Worm (Caenorhabditis elegans) whole organism, L4 larva: ENCODE measurements around the gene C33A12.4.

Source experiments
- D1046.2 ChIP-seq: fragments of 200-800 bp; sonication (Bioruptor generic); IDR thresholded peaks from 2 replicates; pipeline ENCODE4 v1.3.6; 2022; ENCODE audit warnings: missing genetic modification characterization, missing compliant biosample characterization
- F44E2.7 ChIP-seq: fragments of 200-800 bp; sonication (Bioruptor generic); IDR thresholded peaks from 2 replicates; pipeline ENCODE4 v2.1.2; 2022; ENCODE audit warnings: missing genetic modification characterization, missing compliant biosample characterization
- F49E8.2 ChIP-seq: sonication (generic microtip); optimal IDR thresholded peaks from 2 replicates; lab custom pipeline; 2016; ENCODE audit warnings: missing compliant biosample characterization, mild to moderate bottlenecking, missing genetic modification characterization, borderline replicate concordance
- R02D3.7 ChIP-seq: fragments of 150-350 bp; sonication (generic microtip); optimal IDR thresholded peaks from 3 replicates; lab custom pipeline; 2014; ENCODE audit warnings: missing biosample characterization, missing genetic modification characterization
- T20F7.1 ChIP-seq: fragments of 200-800 bp; sonication (Bioruptor generic); optimal IDR thresholded peaks from 2 replicates; lab custom pipeline; 2018; ENCODE audit warnings: mild to moderate bottlenecking, missing genetic modification characterization, missing compliant biosample characterization
- Y105C5A.15 ChIP-seq: fragments of 200-800 bp; sonication (Bioruptor generic); IDR thresholded peaks from 2 replicates; pipeline ENCODE4 v1.3.6; 2022; ENCODE audit warnings: missing genetic modification characterization, missing compliant biosample characterization
- Y75B8A.6 ChIP-seq: fragments of 200-800 bp; sonication (Bioruptor generic); IDR thresholded peaks from 2 replicates; pipeline ENCODE4 v1.3.6; 2022; ENCODE audit warnings: missing genetic modification reagents, missing genetic modification characterization, missing compliant biosample characterization
- ZK337.2 ChIP-seq: fragments of 200-800 bp; sonication (Bioruptor generic); IDR thresholded peaks from 2 replicates; pipeline ENCODE4 v1.3.6; 2022; ENCODE audit warnings: missing genetic modification reagents, missing genetic modification characterization, missing compliant biosample characterization
- ZK546.5 ChIP-seq, 2 experiments: sonication (generic microtip); optimal IDR thresholded peaks; 2 replicates each; lab custom pipeline; 2017; ENCODE audit warnings: missing biosample characterization in 2 of 2, missing genetic modification characterization in 2 of 2
- aha-1 ChIP-seq: fragments of 150-350 bp; peaks from one replicate; lab custom pipeline; 2014; ENCODE audit warnings: missing biosample characterization, missing genetic modification characterization
- aly-2 ChIP-seq: sonication (generic microtip); optimal IDR thresholded peaks from 2 replicates; lab custom pipeline; 2018; ENCODE audit warnings: missing biosample characterization, missing genetic modification characterization
- ama-1 ChIP-seq: fragments of 150-350 bp; optimal IDR thresholded peaks from 2 replicates; lab custom pipeline; 2014; ENCODE audit warnings: inconsistent platforms, mixed read lengths
- ceh-32 ChIP-seq: sonication (generic microtip); optimal IDR thresholded peaks from 2 replicates; lab custom pipeline; 2016; ENCODE audit warnings: mild to moderate bottlenecking, missing genetic modification characterization, missing compliant biosample characterization; ENCODE audit not compliant: poor library complexity
- ceh-82 ChIP-seq: sonication (generic microtip); optimal IDR thresholded peaks from 2 replicates; lab custom pipeline; 2017; ENCODE audit warnings: missing biosample characterization, missing genetic modification characterization
- cey-2 ChIP-seq: sonication (generic microtip); optimal IDR thresholded peaks from 3 replicates; lab custom pipeline; 2017; ENCODE audit warnings: missing genetic modification characterization, mild to moderate bottlenecking, missing compliant biosample characterization, antibody characterized with exemption, borderline replicate concordance; ENCODE audit not compliant: insufficient read depth
- ctbp-1 ChIP-seq: fragments of 200-800 bp; sonication (Bioruptor generic); IDR thresholded peaks from 2 replicates; pipeline ENCODE4 v1.3.6; 2022; ENCODE audit warnings: missing genetic modification reagents, missing genetic modification characterization, missing compliant biosample characterization
- daf-12 ChIP-seq: fragments of 150-350 bp; optimal IDR thresholded peaks from 2 replicates; lab custom pipeline; 2014; ENCODE audit warnings: missing biosample characterization, missing genetic modification reagents, missing genetic modification characterization
- daf-19 ChIP-seq: fragments of 200-800 bp; sonication (Bioruptor generic); conservative IDR thresholded peaks from 2 replicates; pipeline ENCODE4 v1.3.6; 2022; ENCODE audit warnings: missing genetic modification characterization, missing compliant biosample characterization
- dmd-8 ChIP-seq: fragments of 200-800 bp; sonication (Bioruptor generic); IDR thresholded peaks from 2 replicates; pipeline ENCODE4 v1.3.6; 2022; ENCODE audit warnings: missing genetic modification characterization, missing compliant biosample characterization
- dmd-9 ChIP-seq: fragments of 200-800 bp; sonication (Bioruptor generic); IDR thresholded peaks from 2 replicates; pipeline ENCODE4 v1.3.6; 2022; ENCODE audit warnings: missing genetic modification reagents, missing genetic modification characterization, missing compliant biosample characterization
- dpl-1 ChIP-seq: fragments of 150-350 bp; optimal IDR thresholded peaks from 2 replicates; lab custom pipeline; 2014; ENCODE audit warnings: missing biosample characterization, missing genetic modification reagents, missing genetic modification characterization
- fos-1 ChIP-seq: fragments of 150-350 bp; optimal IDR thresholded peaks from 2 replicates; lab custom pipeline; 2014; ENCODE audit warnings: missing biosample characterization, missing genetic modification characterization
- gei-8 ChIP-seq: fragments of 200-800 bp; sonication (Bioruptor generic); optimal IDR thresholded peaks from 2 replicates; lab custom pipeline; 2018; ENCODE audit warnings: mild to moderate bottlenecking, missing genetic modification characterization, missing compliant biosample characterization
- hif-1 ChIP-seq, 2 experiments: sonication (generic microtip); optimal IDR thresholded peaks; 2 replicates each; lab custom pipeline; 2016 to 2017; ENCODE audit warnings: missing compliant biosample characterization in 2 of 2, missing genetic modification characterization in 2 of 2, missing genetic modification reagents in 2 of 2, missing genotype in 2 of 2, mild to moderate bottlenecking in 1 of 2
- hlh-30 ChIP-seq: sonication (generic microtip); optimal IDR thresholded peaks from 2 replicates; lab custom pipeline; 2017; ENCODE audit warnings: antibody characterized with exemption, mild to moderate bottlenecking, missing genetic modification characterization, missing compliant biosample characterization; ENCODE audit not compliant: insufficient read depth
- lin-38 ChIP-seq: fragments of 200-800 bp; sonication (Bioruptor generic); IDR thresholded peaks from 2 replicates; pipeline ENCODE4 v1.3.6; 2022; ENCODE audit warnings: missing genetic modification reagents, missing genetic modification characterization, missing compliant biosample characterization
- lir-3 ChIP-seq: sonication (generic microtip); optimal IDR thresholded peaks from 2 replicates; lab custom pipeline; 2016; ENCODE audit warnings: mild to moderate bottlenecking, missing genetic modification characterization, missing compliant biosample characterization
- mxl-2 ChIP-seq: fragments of 200-800 bp; sonication (Bioruptor generic); conservative IDR thresholded peaks from 2 replicates; pipeline ENCODE4 v1.3.6; 2022; ENCODE audit warnings: missing genetic modification reagents, missing genetic modification characterization, missing compliant biosample characterization
- mxl-3 ChIP-seq: fragments of 200-800 bp; sonication (Bioruptor generic); optimal IDR thresholded peaks from 2 replicates; lab custom pipeline; 2018; ENCODE audit warnings: mild to moderate bottlenecking, missing genetic modification characterization, missing compliant biosample characterization
- nhr-102 ChIP-seq: sonication (generic microtip); optimal IDR thresholded peaks from 2 replicates; lab custom pipeline; 2016; ENCODE audit warnings: mild to moderate bottlenecking, missing genetic modification characterization, moderate library complexity, missing compliant biosample characterization
- nhr-11 ChIP-seq: fragments of 150-350 bp; optimal IDR thresholded peaks from 2 replicates; lab custom pipeline; 2014; ENCODE audit warnings: missing biosample characterization, missing genetic modification characterization
- nhr-237 ChIP-seq: sonication (generic microtip); optimal IDR thresholded peaks from 2 replicates; lab custom pipeline; 2017; ENCODE audit warnings: missing biosample characterization, missing genetic modification characterization
- nhr-25 ChIP-seq: sonication (generic microtip); optimal IDR thresholded peaks from 2 replicates; lab custom pipeline; 2017; ENCODE audit warnings: missing genetic modification characterization, mild to moderate bottlenecking, missing compliant biosample characterization, antibody characterized with exemption, moderate library complexity, borderline replicate concordance; ENCODE audit not compliant: insufficient read depth
- nhr-42 ChIP-seq: fragments of 200-800 bp; sonication (Bioruptor generic); IDR thresholded peaks from 2 replicates; pipeline ENCODE4 v1.3.6; 2022; ENCODE audit warnings: missing genetic modification characterization, missing compliant biosample characterization
- nhr-6 ChIP-seq: fragments of 150-350 bp; optimal IDR thresholded peaks from 2 replicates; lab custom pipeline; 2014; ENCODE audit warnings: missing biosample characterization, missing genetic modification characterization
- php-3 ChIP-seq: fragments of 200-800 bp; sonication (Bioruptor generic); IDR thresholded peaks from 2 replicates; pipeline ENCODE4 v1.3.6; 2022; ENCODE audit warnings: missing genetic modification reagents, missing genetic modification characterization, missing compliant biosample characterization
- rbr-2 ChIP-seq: sonication (generic microtip); optimal IDR thresholded peaks from 2 replicates; lab custom pipeline; 2016; ENCODE audit warnings: missing genotype, missing genetic modification characterization, missing compliant biosample characterization
- skn-1 ChIP-seq: fragments of 150-350 bp; optimal IDR thresholded peaks from 2 replicates; lab custom pipeline; 2014; ENCODE audit warnings: missing biosample characterization, missing genetic modification characterization
- snpc-1.2 ChIP-seq: fragments of 200-800 bp; sonication (Bioruptor generic); IDR thresholded peaks from 2 replicates; pipeline ENCODE4 v1.3.6; 2022; ENCODE audit warnings: missing genetic modification reagents, missing genetic modification characterization, missing compliant biosample characterization
- snpc-4 ChIP-seq: fragments of 150-350 bp; optimal IDR thresholded peaks from 2 replicates; lab custom pipeline; 2014; ENCODE audit warnings: missing biosample characterization, missing genetic modification characterization
- spr-1 ChIP-seq: sonication (generic microtip); optimal IDR thresholded peaks from 2 replicates; lab custom pipeline; 2016; ENCODE audit warnings: mild to moderate bottlenecking, missing genetic modification characterization, missing compliant biosample characterization
- spr-3 ChIP-seq: fragments of 200-800 bp; sonication (Bioruptor generic); optimal IDR thresholded peaks from 2 replicates; lab custom pipeline; 2018; ENCODE audit warnings: mild to moderate bottlenecking, missing genetic modification characterization, missing compliant biosample characterization
- tag-97 ChIP-seq: fragments of 200-800 bp; sonication (Bioruptor generic); IDR thresholded peaks from 2 replicates; pipeline ENCODE4 v1.3.6; 2022; ENCODE audit warnings: missing genetic modification characterization, missing compliant biosample characterization
- unc-130 ChIP-seq: sonication (generic microtip); optimal IDR thresholded peaks from 2 replicates; lab custom pipeline; 2016; ENCODE audit warnings: missing genetic modification reagents, missing genetic modification characterization, missing compliant biosample characterization
- vab-7 ChIP-seq: fragments of 200-800 bp; sonication (Bioruptor generic); IDR thresholded peaks from 2 replicates; pipeline ENCODE4 v1.3.6; 2022; ENCODE audit warnings: missing genetic modification reagents, missing genetic modification characterization, missing compliant biosample characterization
- zag-1 ChIP-seq: fragments of 150-350 bp; optimal IDR thresholded peaks from 2 replicates; lab custom pipeline; 2014; ENCODE audit warnings: missing biosample characterization, missing genetic modification characterization
- zfp-3 ChIP-seq: fragments of 200-800 bp; sonication (Bioruptor generic); conservative IDR thresholded peaks from 2 replicates; pipeline ENCODE4 v1.3.6; 2022; ENCODE audit warnings: missing genetic modification reagents, missing genetic modification characterization, missing compliant biosample characterization
- ztf-7 ChIP-seq: fragments of 150-350 bp; optimal IDR thresholded peaks from 2 replicates; lab custom pipeline; 2014; ENCODE audit warnings: missing biosample characterization, missing genetic modification characterization

The C33A12.4 gene

ce11 chrIV:9513360-9513777, 3.0 kb upstream of the C33A12.4 start (continued):
- TF ChIP-seq Y105C5A.15 (GFP tag; lab: Robert Waterston, UW): no peak
- TF ChIP-seq zag-1 (tag; lab: Kevin White, UChicago): no peak
- TF ChIP-seq mxl-3: peak; percentile 74
- no peak for TF ChIP-seq nhr-42 (GFP tag; lab: Robert Waterston, UW)
- no peak for TF ChIP-seq gei-8
- no peak for TF ChIP-seq lir-3 (tag; lab: Kevin White, UChicago)
- TF ChIP-seq nhr-11 (tag; lab: Kevin White, UChicago): no peak
- no peak for TF ChIP-seq nhr-102
- no peak for TF ChIP-seq spr-1
- TF ChIP-seq dmd-8: no peak
- no peak for TF ChIP-seq daf-19
- TF ChIP-seq rbr-2 (tag; lab: Kevin White, UChicago): no peak
- TF ChIP-seq ama-1 (lab: Kevin White, UChicago): no peak
- no peak for TF ChIP-seq ctbp-1
- no peak for TF ChIP-seq daf-12
- TF ChIP-seq php-3 (GFP tag; lab: Robert Waterston, UW): no peak

ce11 chrIV:9512836-9513235, 2.5 kb upstream of the C33A12.4 start, which contains the start of gene C33A12.3:
C33A12.3 (minus strand) TSS chrIV:9513002.
- TF ChIP-seq php-3 (GFP tag; lab: Robert Waterston, UW) (no peak), nhr-6 (no peak), hlh-30 (tag; lab: Kevin White, UChicago) (peak; percentile 58), ama-1 (lab: Kevin White, UChicago) (no peak), ceh-82 (tag; lab: Kevin White, UChicago) (no peak), Y75B8A.6 (GFP tag; lab: Robert Waterston, UW) (no peak)

- no peak for TF ChIP-seq R02D3.7 (tag; lab: Kevin White, UChicago)
- TF ChIP-seq hif-1 (tag; optimal IDR thresholded peaks at IDR 0.05; lab: Kevin White, UChicago): no peak
- no peak for TF ChIP-seq cey-2 (tag; lab: Kevin White, UChicago)
- no peak for TF ChIP-seq F49E8.2 (tag; lab: Kevin White, UChicago)
- no peak for TF ChIP-seq tag-97
- no peak for TF ChIP-seq T20F7.1 (GFP tag; lab: Kevin White, UChicago)
- TF ChIP-seq snpc-4: no peak
- TF ChIP-seq ZK546.5 (tag; optimal IDR thresholded peaks at IDR 0.05; lab: Kevin White, UChicago): no peak
- peak; percentile 99 for TF ChIP-seq aha-1 (tag; lab: Kevin White, UChicago)
- no peak for TF ChIP-seq ZK337.2 (GFP tag; lab: Robert Waterston, UW)
- TF ChIP-seq zag-1 (tag; lab: Kevin White, UChicago): no peak
- TF ChIP-seq D1046.2 (GFP tag; lab: Robert Waterston, UW): no peak
- no peak for TF ChIP-seq zfp-3 (GFP tag; lab: Robert Waterston, UW)
- no peak for TF ChIP-seq unc-130 (GFP tag; lab: Kevin White, UChicago)
- TF ChIP-seq lir-3 (tag; lab: Kevin White, UChicago): no peak
- no peak for TF ChIP-seq rbr-2 (tag; lab: Kevin White, UChicago)
- TF ChIP-seq php-3 (GFP tag; lab: Robert Waterston, UW): peak; percentile 43; the same call in 1 of the 2 replicates
- TF ChIP-seq dmd-9 (GFP tag; lab: Robert Waterston, UW): no peak
- no peak for TF ChIP-seq mxl-2
- TF ChIP-seq ztf-7: no peak
- TF ChIP-seq spr-3 (GFP tag; lab: Kevin White, UChicago): no peak
- no peak for TF ChIP-seq nhr-237 (tag; lab: Kevin White, UChicago)
- no peak for TF ChIP-seq fos-1 (tag; lab: Kevin White, UChicago)
- TF ChIP-seq aly-2 (tag; lab: Kevin White, UChicago): no peak
- TF ChIP-seq vab-7: no peak
- TF ChIP-seq ceh-32 (tag; lab: Kevin White, UChicago): no peak
- no peak for TF ChIP-seq dpl-1
- TF ChIP-seq nhr-25 (tag; lab: Kevin White, UChicago): no peak
- no peak for TF ChIP-seq gei-8
- TF ChIP-seq mxl-3: no peak
- no peak for TF ChIP-seq F44E2.7
- TF ChIP-seq skn-1 (tag; lab: Kevin White, UChicago): no peak
- no peak for TF ChIP-seq daf-12
- peak; percentile 36 for TF ChIP-seq nhr-102
- TF ChIP-seq snpc-1.2: 0 out of 2 replicates have a peak, but pooled peaks have one; percentile 6
- TF ChIP-seq lin-38: peak; percentile 2; the same call in 1 of the 2 replicates
Measured at ce11 chrIV:9511640-9512039, 1.3 kb upstream of the C33A12.4 start.
